Worm (Caenorhabditis elegans) whole organism, late embryonic: ENCODE data around the gene R13A1.3.

Experiments used
- C38D4.7 ChIP-seq: fragments of 200-800 bp; sonication (Bioruptor generic); optimal IDR thresholded peaks from 2 replicates; lab custom pipeline; 2018; ENCODE audit warnings: mild to moderate bottlenecking, missing genetic modification characterization, moderate library complexity, missing compliant biosample characterization
- F13H6.1 ChIP-seq: sonication (generic microtip); optimal IDR thresholded peaks from 2 replicates; lab custom pipeline; 2016; ENCODE audit warnings: missing genetic modification characterization, missing compliant biosample characterization
- Y22D7AL.16 ChIP-seq: sonication (generic microtip); optimal IDR thresholded peaks from 2 replicates; lab custom pipeline; 2016; ENCODE audit warnings: missing genetic modification characterization, missing compliant biosample characterization
- ceh-45 ChIP-seq: fragments of 200-800 bp; sonication (Bioruptor generic); IDR thresholded peaks from 2 replicates; pipeline ENCODE4 v1.3.6; 2022; ENCODE audit warnings: missing genetic modification reagents, missing genetic modification characterization, missing compliant biosample characterization
- dve-1 ChIP-seq: sonication (generic microtip); optimal IDR thresholded peaks from 2 replicates; lab custom pipeline; 2017; ENCODE audit warnings: antibody characterized with exemption, mild to moderate bottlenecking, missing genetic modification characterization, missing compliant biosample characterization
- pha-2 ChIP-seq: sonication (generic microtip); optimal IDR thresholded peaks from 2 replicates; lab custom pipeline; 2017; ENCODE audit warnings: mild to moderate bottlenecking, missing genetic modification characterization, missing compliant biosample characterization
- pha-4 ChIP-seq: fragments of 150-350 bp; optimal IDR thresholded peaks from 2 replicates; lab custom pipeline; 2018; ENCODE audit warnings: missing biosample characterization, missing genetic modification reagents, missing genetic modification characterization
- sox-2 ChIP-seq: fragments of 200-800 bp; sonication (Bioruptor generic); IDR thresholded peaks from 2 replicates; pipeline ENCODE4 v1.3.6; 2022; ENCODE audit warnings: missing genetic modification reagents, missing genetic modification characterization, missing compliant biosample characterization

DNA sequence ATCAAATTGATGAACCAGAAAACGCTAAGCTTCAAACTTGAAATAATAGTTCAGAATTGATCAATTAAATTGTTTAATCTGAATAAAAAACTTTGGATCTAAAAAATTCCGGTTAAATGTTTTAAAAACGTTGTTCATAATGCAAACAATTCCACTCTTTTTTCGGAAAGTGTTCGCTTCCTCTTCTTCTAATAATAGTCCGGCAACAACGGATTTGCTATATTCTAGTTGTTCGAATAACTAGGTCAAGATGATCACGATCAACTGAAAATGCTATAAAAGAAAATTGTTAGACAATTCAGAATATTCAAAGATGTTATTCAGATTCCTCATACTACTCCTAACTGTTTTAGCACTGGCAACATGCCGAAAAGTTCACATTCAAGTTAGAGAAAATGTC is 27.1 kb downstream of the R13A1.3 start, which contains the start of gene D2024.4:
- TF ChIP-seq pha-2 (tag; lab: Kevin White, UChicago) (no peak), dve-1 (tag; lab: Kevin White, UChicago) (no peak), Y22D7AL.16 (tag; lab: Kevin White, UChicago) (no peak), C38D4.7 (GFP tag; lab: Kevin White, UChicago) (no peak), ceh-45 (GFP tag; lab: Robert Waterston, UW) (no peak), pha-4 (tag; lab: Kevin White, UChicago) (no peak), sox-2 (GFP tag; lab: Robert Waterston, UW) (no peak), F13H6.1 (tag; lab: Kevin White, UChicago) (no peak)
